Fruit fly (Drosophila melanogaster) whole organism, embryonic: Measurements from ENCODE around the gene CG43088.

Experiments used
- Asciz ChIP-seq: fragments of 200-800 bp; sonication (Bioruptor generic); optimal IDR thresholded peaks from 2 replicates; lab custom pipeline; 2017; ENCODE audit warnings: missing biosample characterization, mild to moderate bottlenecking, missing genetic modification characterization, missing genetic modification reagents
- Blimp-1 ChIP-seq: fragments of 200-800 bp; sonication (Bioruptor generic); optimal IDR thresholded peaks from 3 replicates; lab custom pipeline; 2018; ENCODE audit warnings: missing biosample characterization, missing genetic modification characterization, mild to moderate bottlenecking, moderate library complexity, missing genetic modification reagents
- CG10543 ChIP-seq: fragments of 200-800 bp; sonication (Bioruptor generic); optimal IDR thresholded peaks from 3 replicates; lab custom pipeline; 2017; ENCODE audit warnings: missing biosample characterization, mild to moderate bottlenecking, missing genetic modification characterization, moderate library complexity
- CG10979 ChIP-seq: fragments of 200-800 bp; sonication (Bioruptor generic); optimal IDR thresholded peaks from 2 replicates; lab custom pipeline; 2018; ENCODE audit warnings: missing biosample characterization, mild to moderate bottlenecking, missing genetic modification characterization, moderate library complexity
- CG11695 ChIP-seq: fragments of 200-800 bp; sonication (Bioruptor generic); IDR thresholded peaks from 3 replicates; pipeline ENCODE4 v1.3.6; 2022; ENCODE audit warnings: missing biosample characterization, missing genetic modification characterization
- CG12942 ChIP-seq: fragments of 200-800 bp; sonication (Bioruptor generic); optimal IDR thresholded peaks from 3 replicates; lab custom pipeline; 2016; ENCODE audit warnings: missing biosample characterization, missing genetic modification characterization
- CG13424 ChIP-seq: fragments of 200-800 bp; sonication (Bioruptor generic); optimal IDR thresholded peaks from 2 replicates; lab custom pipeline; 2019; ENCODE audit warnings: missing biosample characterization, mild to moderate bottlenecking, missing genetic modification characterization, moderate library complexity
- CG15269 ChIP-seq: fragments of 200-800 bp; sonication (Bioruptor generic); optimal IDR thresholded peaks from 2 replicates; lab custom pipeline; 2018; ENCODE audit warnings: missing biosample characterization, mild to moderate bottlenecking, missing genetic modification characterization, moderate library complexity
- CG17359 ChIP-seq: fragments of 200-800 bp; sonication (Bioruptor generic); optimal IDR thresholded peaks from 3 replicates; lab custom pipeline; 2018; ENCODE audit warnings: missing biosample characterization, mild to moderate bottlenecking, missing genetic modification characterization, moderate library complexity
- CG17612 ChIP-seq: fragments of 200-800 bp; sonication (Bioruptor generic); IDR thresholded peaks from 2 replicates; pipeline ENCODE4 v1.3.6; 2022; ENCODE audit warnings: missing biosample characterization, missing genetic modification characterization
- CG18599 ChIP-seq: fragments of 200-800 bp; sonication (Bioruptor generic); optimal IDR thresholded peaks from 3 replicates; lab custom pipeline; 2017; ENCODE audit warnings: missing biosample characterization, missing genetic modification characterization, mild to moderate bottlenecking, moderate library complexity, missing genetic modification reagents
- CG30403 ChIP-seq: fragments of 200-800 bp; sonication (Bioruptor generic); optimal IDR thresholded peaks from 3 replicates; lab custom pipeline; 2016; ENCODE audit warnings: missing biosample characterization, missing genetic modification characterization
- CG31441 ChIP-seq: fragments of 200-800 bp; sonication (Bioruptor generic); IDR thresholded peaks from 2 replicates; pipeline ENCODE4 v1.3.6; 2022; ENCODE audit warnings: missing biosample characterization, missing genetic modification characterization
- CG4707 ChIP-seq: fragments of 200-800 bp; sonication (Bioruptor generic); optimal IDR thresholded peaks from 2 replicates; lab custom pipeline; 2018; ENCODE audit warnings: missing biosample characterization, mild to moderate bottlenecking, missing genetic modification characterization, moderate library complexity
- CG6254 ChIP-seq: fragments of 200-800 bp; sonication (Bioruptor generic); optimal IDR thresholded peaks from 3 replicates; lab custom pipeline; 2017; ENCODE audit warnings: mild to moderate bottlenecking, missing biosample characterization, missing genetic modification reagents, missing genetic modification characterization
- CG6689 ChIP-seq: fragments of 200-800 bp; sonication (Bioruptor generic); IDR thresholded peaks from 2 replicates; pipeline ENCODE4 v1.3.6; 2022; ENCODE audit warnings: missing biosample characterization, missing genetic modification characterization
- CG7839 ChIP-seq: fragments of 200-800 bp; sonication (Bioruptor generic); optimal IDR thresholded peaks from 3 replicates; lab custom pipeline; 2018; ENCODE audit warnings: missing biosample characterization, mild to moderate bottlenecking, missing genetic modification characterization, moderate library complexity
- CG9215 ChIP-seq: fragments of 200-800 bp; sonication (Bioruptor generic); IDR thresholded peaks from 2 replicates; pipeline ENCODE4 v1.3.6; 2022; ENCODE audit warnings: missing biosample characterization, missing genetic modification characterization
- CHES-1-like ChIP-seq: fragments of 200-800 bp; sonication (Bioruptor generic); optimal IDR thresholded peaks from 2 replicates; lab custom pipeline; 2016; ENCODE audit warnings: missing biosample characterization, missing genetic modification characterization
- D ChIP-seq, 2 experiments: fragments of 200-800 bp in 1 of 2; fragments of >200 bp in 1 of 2; sonication (Bioruptor generic) in 1 of 2; optimal IDR thresholded peaks; 2 replicates in 1 of 2; 3 replicates in 1 of 2; lab custom pipeline; 2017; ENCODE audit warnings: mild to moderate bottlenecking in 1 of 2, missing biosample characterization in 1 of 2, missing genetic modification characterization in 1 of 2, missing genetic modification reagents in 1 of 2
- Deaf1 ChIP-seq: fragments of 200-800 bp; optimal IDR thresholded peaks from 3 replicates; lab custom pipeline; 2019; ENCODE audit warnings: missing biosample characterization, mild to moderate bottlenecking, missing genetic modification characterization, moderate library complexity
- Ets65A ChIP-seq: fragments of 200-800 bp; sonication (Bioruptor generic); peaks from one replicate; lab custom pipeline; 2016; ENCODE audit warnings: missing biosample characterization, missing genetic modification characterization
- Fer2 ChIP-seq: fragments of 200-800 bp; sonication (Bioruptor generic); optimal IDR thresholded peaks from 2 replicates; lab custom pipeline; 2018; ENCODE audit warnings: missing biosample characterization, mild to moderate bottlenecking, missing genetic modification characterization, moderate library complexity
- NK7.1 ChIP-seq: fragments of 200-800 bp; sonication (Bioruptor generic); optimal IDR thresholded peaks from 3 replicates; lab custom pipeline; 2016; ENCODE audit warnings: missing biosample characterization, missing genetic modification characterization
- NfI ChIP-seq: fragments of 200-800 bp; sonication (Bioruptor generic); optimal IDR thresholded peaks from 3 replicates; lab custom pipeline; 2018; ENCODE audit warnings: missing biosample characterization, mild to moderate bottlenecking, missing genetic modification characterization, moderate library complexity
- Poxn ChIP-seq: fragments of 200-800 bp; sonication (Bioruptor generic); IDR thresholded peaks from 2 replicates; pipeline ENCODE4 v1.3.6; 2022; ENCODE audit warnings: missing biosample characterization, missing genetic modification characterization
- Sin3A ChIP-seq: fragments of >200 bp; optimal IDR thresholded peaks from 2 replicates; lab custom pipeline; 2018
- Ssrp ChIP-seq: fragments of 200-800 bp; sonication (Bioruptor generic); optimal IDR thresholded peaks from 2 replicates; lab custom pipeline; 2018; ENCODE audit warnings: missing biosample characterization, mild to moderate bottlenecking, missing genetic modification characterization, moderate library complexity
- Taf1 ChIP-seq: fragments of 200-800 bp; sonication (Bioruptor generic); IDR thresholded peaks from 2 replicates; pipeline ENCODE4 v1.3.6; 2022; ENCODE audit warnings: missing biosample characterization, missing genetic modification characterization
- Trl ChIP-seq, 3 experiments: fragments of >200 bp in 2 of 3; fragments of 200-800 bp in 1 of 3; sonication (Bioruptor generic) in 1 of 3; optimal IDR thresholded peaks; 2 replicates in 1 of 3; 3 replicates in 2 of 3; lab custom pipeline; 2016 to 2017; ENCODE audit warnings: missing biosample characterization in 1 of 3, missing genetic modification characterization in 1 of 3
- abd-A ChIP-seq: fragments of 200-800 bp; sonication (Bioruptor generic); optimal IDR thresholded peaks from 3 replicates; lab custom pipeline; 2019; ENCODE audit warnings: missing biosample characterization, mild to moderate bottlenecking, missing genetic modification characterization, moderate library complexity
- br ChIP-seq: fragments of >200 bp; optimal IDR thresholded peaks from 2 replicates; lab custom pipeline; 2017
- caup ChIP-seq: fragments of 200-800 bp; sonication (Bioruptor generic); optimal IDR thresholded peaks from 3 replicates; lab custom pipeline; 2017; ENCODE audit warnings: missing biosample characterization, mild to moderate bottlenecking, missing genetic modification characterization, moderate library complexity; ENCODE audit not compliant: severe bottlenecking
- dmrt99B ChIP-seq: fragments of 200-800 bp; sonication (Bioruptor generic); optimal IDR thresholded peaks from 2 replicates; lab custom pipeline; 2018; ENCODE audit warnings: missing biosample characterization, mild to moderate bottlenecking, missing genetic modification characterization, moderate library complexity
- esg ChIP-seq: fragments of 200-800 bp; sonication (Bioruptor generic); conservative IDR thresholded peaks from 2 replicates; pipeline ENCODE4 v1.3.6; 2022; ENCODE audit warnings: missing biosample characterization, missing genetic modification characterization
- eve ChIP-seq, 2 experiments: fragments of >200 bp; optimal IDR thresholded peaks; 2 replicates each; lab custom pipeline; 2017; ENCODE audit warnings: missing biosample characterization in 2 of 2, missing genetic modification characterization in 2 of 2
- fd96Cb ChIP-seq: fragments of 200-800 bp; sonication (Bioruptor generic); optimal IDR thresholded peaks from 2 replicates; lab custom pipeline; 2018; ENCODE audit warnings: missing biosample characterization, mild to moderate bottlenecking, missing genetic modification characterization, moderate library complexity
- ftz-f1 ChIP-seq: fragments of 200-800 bp; sonication (Bioruptor generic); optimal IDR thresholded peaks from 2 replicates; lab custom pipeline; 2016; ENCODE audit warnings: missing biosample characterization, missing genetic modification characterization
- gem ChIP-seq: fragments of 200-800 bp; sonication (Bioruptor generic); optimal IDR thresholded peaks from 2 replicates; lab custom pipeline; 2019; ENCODE audit warnings: missing biosample characterization, mild to moderate bottlenecking, missing genetic modification characterization, moderate library complexity
- gsb-n ChIP-seq: fragments of 200-800 bp; sonication (Bioruptor generic); optimal IDR thresholded peaks from 3 replicates; lab custom pipeline; 2018; ENCODE audit warnings: missing biosample characterization, mild to moderate bottlenecking, missing genetic modification characterization
- knrl ChIP-seq: fragments of 200-800 bp; sonication (Bioruptor generic); IDR thresholded peaks from 3 replicates; pipeline ENCODE4 v1.3.6; 2022; ENCODE audit warnings: missing biosample characterization, missing genetic modification characterization; ENCODE audit not compliant: partially characterized antibody
- lmd ChIP-seq: fragments of 200-800 bp; sonication (Bioruptor generic); IDR thresholded peaks from 2 replicates; pipeline ENCODE4 v1.3.6; 2022; ENCODE audit warnings: missing biosample characterization, missing genetic modification characterization
- oc ChIP-seq: fragments of 200-800 bp; sonication (Bioruptor generic); optimal IDR thresholded peaks from 2 replicates; lab custom pipeline; 2018; ENCODE audit warnings: missing biosample characterization, mild to moderate bottlenecking, missing genetic modification characterization, moderate library complexity
- org-1 ChIP-seq: fragments of 200-800 bp; sonication (Bioruptor generic); optimal IDR thresholded peaks from 2 replicates; lab custom pipeline; 2017; ENCODE audit warnings: missing biosample characterization, missing genetic modification characterization
- phol ChIP-seq: fragments of 200-800 bp; sonication (Bioruptor generic); optimal IDR thresholded peaks from 3 replicates; lab custom pipeline; 2018; ENCODE audit warnings: missing biosample characterization, mild to moderate bottlenecking, missing genetic modification characterization, moderate library complexity
- unpg ChIP-seq: fragments of 200-800 bp; sonication (Bioruptor generic); optimal IDR thresholded peaks from 3 replicates; lab custom pipeline; 2018; ENCODE audit warnings: missing biosample characterization, mild to moderate bottlenecking, missing genetic modification characterization, moderate library complexity
- wdn ChIP-seq: fragments of 200-800 bp; sonication (Bioruptor generic); IDR thresholded peaks from 2 replicates; pipeline ENCODE4 v1.3.6; 2022; ENCODE audit warnings: missing biosample characterization, missing genetic modification characterization

Gene CG43088

dm6 chrX:14669233-14669632 lies 32.9 kb upstream of the CG43088 start (continued):
- TF ChIP-seq CG6254 (GFP tag; lab: Kevin White, UChicago) (no peak), gsb-n (peak; percentile 3), CG6689 (GFP tag; lab: Robert Waterston, UW) (0 out of 2 replicates have a peak, but pooled peaks have one; percentile 14), oc (tag; lab: Kevin White, UChicago) (no peak), CG30403 (GFP tag; lab: Kevin White, UChicago) (peak; percentile 48), CG4707 (GFP tag; lab: Kevin White, UChicago) (no peak), CG10979 (tag; lab: Kevin White, UChicago) (peak; percentile 58), Blimp-1 (GFP tag; lab: Kevin White, UChicago) (peak; percentile 59), br (lab: Kevin White, UChicago) (no peak), eve (GFP tag; optimal IDR thresholded peaks at IDR 0.05; lab: Kevin White, UChicago) (peak in 1 of 2 experiments; percentile 46), CG18599 (GFP tag; lab: Kevin White, UChicago) (peak; percentile 13), Ssrp (peak; percentile 35), Trl (optimal IDR thresholded peaks at IDR 0.05; lab: Kevin White, UChicago) (no peak), Trl (GFP tag; optimal IDR thresholded peaks at IDR 0.05; lab: Kevin White, UChicago) (no peak), org-1 (GFP tag; lab: Kevin White, UChicago) (peak; percentile 12), fd96Cb (tag; lab: Kevin White, UChicago) (peak; percentile 55), gem (tag; lab: Kevin White, UChicago) (peak; percentile 64), CHES-1-like (GFP tag; lab: Kevin White, UChicago) (no peak), CG15269 (tag; lab: Kevin White, UChicago) (peak; percentile 28), dmrt99B (tag; lab: Kevin White, UChicago) (peak; percentile 61), wdn (GFP tag; lab: Robert Waterston, UW) (no peak), CG10543 (no peak), NfI (GFP tag; lab: Kevin White, UChicago) (peak; percentile 6), knrl (GFP tag; lab: Robert Waterston, UW) (no peak), CG13424 (tag; lab: Kevin White, UChicago) (peak; percentile 40), CG17359 (tag; lab: Kevin White, UChicago) (peak; percentile 43), lmd (GFP tag; lab: Robert Waterston, UW) (peak; percentile 17; the same call in 1 of the 2 replicates), CG31441 (GFP tag; lab: Robert Waterston, UW) (peak; percentile 62; the same call in 1 of the 2 replicates), CG17612 (no peak), abd-A (tag; lab: Kevin White, UChicago) (no peak), unpg (GFP tag; lab: Kevin White, UChicago) (peak; percentile 32), Ets65A (GFP tag; lab: Kevin White, UChicago) (peak; percentile 68)

DNA sequence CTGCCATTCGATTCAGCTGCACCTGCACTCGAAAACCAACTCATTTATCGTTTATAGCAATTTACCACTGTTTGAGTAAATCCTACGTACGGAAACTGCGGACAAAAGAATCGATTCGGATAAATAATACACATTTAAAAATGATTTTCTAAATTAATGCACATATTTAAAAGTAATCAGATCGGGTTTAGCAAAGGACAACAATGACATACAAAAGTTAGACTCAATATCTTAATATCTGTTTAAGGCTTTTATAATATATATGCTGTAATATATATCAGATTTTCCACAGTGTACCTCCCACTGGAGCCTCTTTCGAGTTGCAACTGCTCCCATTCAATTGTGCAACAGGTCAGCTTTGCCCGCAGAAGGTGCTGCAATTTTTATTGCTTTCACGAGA lies 24.0 kb upstream of the CG43088 start:
- no peak for TF ChIP-seq CG12942 (GFP tag; lab: Kevin White, UChicago)
- no peak for TF ChIP-seq Fer2 (tag; lab: Kevin White, UChicago)
- no peak for TF ChIP-seq Poxn (GFP tag; lab: Robert Waterston, UW)
- TF ChIP-seq oc (tag; lab: Kevin White, UChicago) = no peak
- no peak for TF ChIP-seq fd96Cb (tag; lab: Kevin White, UChicago)
- TF ChIP-seq Sin3A = no peak
- no peak for TF ChIP-seq NK7.1 (GFP tag; lab: Kevin White, UChicago)
- TF ChIP-seq esg = no peak

- peak; percentile 69 for TF ChIP-seq phol (tag; lab: Kevin White, UChicago)
- peak; percentile 42 for TF ChIP-seq Asciz (GFP tag; lab: Kevin White, UChicago)
- TF ChIP-seq oc (tag; lab: Kevin White, UChicago) = peak; percentile 33
- TF ChIP-seq Deaf1 = peak; percentile 28
- peak; percentile 35 for TF ChIP-seq CG9215 (GFP tag; lab: Robert Waterston, UW)
- TF ChIP-seq CG7839 (tag; lab: Kevin White, UChicago) = peak; percentile 69
- peak; percentile 74 for TF ChIP-seq unpg (GFP tag; lab: Kevin White, UChicago)
- TF ChIP-seq caup (GFP tag; lab: Kevin White, UChicago) = peak; percentile 8
- TF ChIP-seq CG11695 (GFP tag; lab: Robert Waterston, UW) = 0 out of 3 replicates have a peak, but pooled peaks have one; percentile 45
- TF ChIP-seq ftz-f1 (GFP tag; lab: Kevin White, UChicago) = no peak
- peak; percentile 64 for TF ChIP-seq CG17359 (tag; lab: Kevin White, UChicago)
- no peak for TF ChIP-seq D (optimal IDR thresholded peaks at IDR 0.05; lab: Kevin White, UChicago)
- peak; percentile 13 for TF ChIP-seq D (GFP tag; optimal IDR thresholded peaks at IDR 0.05; lab: Kevin White, UChicago)
- no peak; the same call in 1 of the 2 replicates for TF ChIP-seq Taf1 (GFP tag; lab: Robert Waterston, UW)
Observed at dm6 chrX:14679189-14679588, 23.0 kb upstream of the CG43088 start, which contains the start of gene CG5321. CG5321 (plus strand) TSS chrX:14679568.
